Worm (Caenorhabditis elegans) whole organism, L2 larva: ENCODE data around the gene cat-2.

Experiments
- ZK546.5 ChIP-seq: sonication (generic microtip); optimal IDR thresholded peaks from 2 replicates; lab custom pipeline; 2017; ENCODE audit warnings: missing biosample characterization, missing genetic modification characterization
- ama-1 ChIP-seq: fragments of 150-350 bp; optimal IDR thresholded peaks from 2 replicates; lab custom pipeline; 2018; ENCODE audit warnings: inconsistent platforms
- elt-1 ChIP-seq: fragments of 150-350 bp; optimal IDR thresholded peaks from 2 replicates; lab custom pipeline; 2014; ENCODE audit warnings: missing biosample characterization, missing genetic modification characterization
- elt-3 ChIP-seq: sonication (generic microtip); optimal IDR thresholded peaks from 2 replicates; lab custom pipeline; 2017; ENCODE audit warnings: missing biosample characterization, missing genetic modification characterization
- fos-1 ChIP-seq: fragments of 150-350 bp; optimal IDR thresholded peaks from 2 replicates; lab custom pipeline; 2014; ENCODE audit warnings: missing biosample characterization, missing genetic modification characterization
- sma-3 ChIP-seq: sonication (generic microtip); optimal IDR thresholded peaks from 2 replicates; lab custom pipeline; 2016; ENCODE audit warnings: missing genetic modification reagents, missing genetic modification characterization, missing compliant biosample characterization
- snpc-4 ChIP-seq: fragments of 150-350 bp; optimal IDR thresholded peaks from 2 replicates; lab custom pipeline; 2014; ENCODE audit warnings: missing biosample characterization, missing genetic modification characterization
- unc-62 ChIP-seq: fragments of 150-350 bp; optimal IDR thresholded peaks from 2 replicates; lab custom pipeline; 2014; ENCODE audit warnings: missing biosample characterization, missing genetic modification reagents, missing genetic modification characterization
- zag-1 ChIP-seq: fragments of 150-350 bp; optimal IDR thresholded peaks from 2 replicates; lab custom pipeline; 2014; ENCODE audit warnings: missing biosample characterization, missing genetic modification characterization

- TF ChIP-seq elt-3 (no peak), ama-1 (lab: Kevin White, UChicago) (no peak), unc-62 (GFP tag; lab: Kevin White, UChicago) (no peak), zag-1 (no peak), fos-1 (tag; lab: Kevin White, UChicago) (no peak), elt-1 (tag; lab: Kevin White, UChicago) (no peak), ZK546.5 (tag; lab: Kevin White, UChicago) (no peak), snpc-4 (no peak), sma-3 (GFP tag; lab: Kevin White, UChicago) (no peak)
Measured at ce11 chrII:208097-208496, 49.5 kb upstream of the cat-2 start.
